Fruit fly (Drosophila melanogaster) whole organism, embryonic: ENCODE data around the gene Dhps.

Experiments
- C15 ChIP-seq: fragments of 200-800 bp; sonication (Bioruptor generic); IDR thresholded peaks from 3 replicates; pipeline ENCODE4 v1.3.6; 2022; ENCODE audit warnings: missing biosample characterization, missing genetic modification characterization
- CG10274 ChIP-seq: fragments of 200-800 bp; sonication (Bioruptor generic); optimal IDR thresholded peaks from 3 replicates; lab custom pipeline; 2017; ENCODE audit warnings: missing biosample characterization, mild to moderate bottlenecking, missing genetic modification characterization
- CG11247 ChIP-seq: fragments of 200-800 bp; sonication (Bioruptor generic); IDR thresholded peaks from 2 replicates; pipeline ENCODE4 v1.3.6; 2022; ENCODE audit warnings: missing biosample characterization, missing genetic modification characterization
- CG13287 ChIP-seq: fragments of 200-800 bp; sonication (Bioruptor generic); IDR thresholded peaks from 2 replicates; pipeline ENCODE4 v1.3.6; 2022; ENCODE audit warnings: missing biosample characterization, missing genetic modification characterization; ENCODE audit not compliant: partially characterized antibody
- CG1603 ChIP-seq: fragments of 200-800 bp; sonication (Bioruptor generic); optimal IDR thresholded peaks from 2 replicates; lab custom pipeline; 2019; ENCODE audit warnings: missing biosample characterization, mild to moderate bottlenecking, missing genetic modification characterization, moderate library complexity
- CG18764 ChIP-seq: fragments of 200-800 bp; sonication (Bioruptor generic); optimal IDR thresholded peaks from 3 replicates; lab custom pipeline; 2016; ENCODE audit warnings: missing biosample characterization, missing genetic modification characterization
- CG2889 ChIP-seq: fragments of 200-800 bp; sonication (Bioruptor generic); IDR thresholded peaks from 3 replicates; pipeline ENCODE4 v1.3.6; 2022; ENCODE audit warnings: missing biosample characterization, missing genetic modification characterization
- CG30431 ChIP-seq: fragments of 200-800 bp; sonication (Bioruptor generic); optimal IDR thresholded peaks from 2 replicates; lab custom pipeline; 2017; ENCODE audit warnings: missing biosample characterization, missing genetic modification characterization
- CG31365 ChIP-seq: fragments of 200-800 bp; sonication (Bioruptor generic); optimal IDR thresholded peaks from 2 replicates; lab custom pipeline; 2018; ENCODE audit warnings: missing biosample characterization, mild to moderate bottlenecking, missing genetic modification characterization
- CG34376 ChIP-seq: fragments of 200-800 bp; sonication (Bioruptor generic); optimal IDR thresholded peaks from 2 replicates; lab custom pipeline; 2018; ENCODE audit warnings: missing biosample characterization, mild to moderate bottlenecking, missing genetic modification characterization
- CG42726 ChIP-seq: fragments of 200-800 bp; sonication (Bioruptor generic); IDR thresholded peaks from 2 replicates; pipeline ENCODE4 v1.3.6; 2022; ENCODE audit warnings: missing biosample characterization, missing genetic modification characterization; ENCODE audit not compliant: partially characterized antibody
- CG4854 ChIP-seq: fragments of 200-800 bp; sonication (Bioruptor generic); optimal IDR thresholded peaks from 2 replicates; lab custom pipeline; 2016; ENCODE audit warnings: missing biosample characterization, missing genetic modification characterization, inconsistent platforms
- CG5245 ChIP-seq: fragments of 200-800 bp; sonication (Bioruptor generic); optimal IDR thresholded peaks from 3 replicates; lab custom pipeline; 2016; ENCODE audit warnings: missing biosample characterization, missing genetic modification characterization
- CG6791 ChIP-seq: fragments of 200-800 bp; sonication (Bioruptor generic); IDR thresholded peaks from 3 replicates; pipeline ENCODE4 v1.3.6; 2022; ENCODE audit warnings: missing biosample characterization, missing genetic modification characterization; ENCODE audit not compliant: partially characterized antibody
- CG6854 ChIP-seq: fragments of 200-800 bp; sonication (Bioruptor generic); optimal IDR thresholded peaks from 3 replicates; lab custom pipeline; 2017; ENCODE audit warnings: missing biosample characterization, mild to moderate bottlenecking, missing genetic modification characterization
- CG7963 ChIP-seq: fragments of 200-800 bp; sonication (Bioruptor generic); IDR thresholded peaks from 3 replicates; pipeline ENCODE4 v1.3.6; 2022; ENCODE audit warnings: missing biosample characterization, missing genetic modification characterization; ENCODE audit not compliant: partially characterized antibody
- CG8290 ChIP-seq, 3 experiments: fragments of 200-800 bp; sonication (Bioruptor generic); optimal IDR thresholded peaks; 2 replicates each; lab custom pipeline; 2016 to 2019; ENCODE audit warnings: missing biosample characterization in 3 of 3, missing genetic modification characterization in 3 of 3, mild to moderate bottlenecking in 2 of 3, moderate library complexity in 1 of 3
- Doc3 ChIP-seq: fragments of 200-800 bp; sonication (Bioruptor generic); IDR thresholded peaks from 3 replicates; pipeline ENCODE4 v1.3.6; 2022; ENCODE audit warnings: missing biosample characterization, missing genetic modification characterization; ENCODE audit not compliant: partially characterized antibody
- Dref ChIP-seq: fragments of 200-800 bp; sonication (Bioruptor generic); IDR thresholded peaks from 2 replicates; pipeline ENCODE4 v1.3.6; 2022; ENCODE audit warnings: missing biosample characterization, missing genetic modification characterization
- Elba2 ChIP-seq: fragments of 200-800 bp; sonication (Bioruptor generic); optimal IDR thresholded peaks from 3 replicates; lab custom pipeline; 2016; ENCODE audit warnings: missing biosample characterization, missing genetic modification characterization
- Fer3 ChIP-seq: fragments of 200-800 bp; sonication (Bioruptor generic); optimal IDR thresholded peaks from 2 replicates; lab custom pipeline; 2018; ENCODE audit warnings: missing biosample characterization, mild to moderate bottlenecking, missing genetic modification characterization, moderate library complexity
- HmgD ChIP-seq: fragments of 200-800 bp; sonication (Bioruptor generic); optimal IDR thresholded peaks from 3 replicates; lab custom pipeline; 2016; ENCODE audit warnings: missing biosample characterization, missing genetic modification characterization
- MESR4 ChIP-seq: fragments of 200-800 bp; sonication (Bioruptor generic); optimal IDR thresholded peaks from 2 replicates; lab custom pipeline; 2018; ENCODE audit warnings: missing biosample characterization, mild to moderate bottlenecking, missing genetic modification characterization, moderate library complexity
- Max ChIP-seq: fragments of 200-800 bp; sonication (Bioruptor generic); optimal IDR thresholded peaks from 2 replicates; lab custom pipeline; 2016; ENCODE audit warnings: missing biosample characterization, mild to moderate bottlenecking, missing genetic modification characterization
- Pdp1 ChIP-seq, 2 experiments: fragments of 200-800 bp; sonication (Bioruptor generic); optimal IDR thresholded peaks; 3 replicates each; lab custom pipeline; 2016; ENCODE audit warnings: missing biosample characterization in 2 of 2, missing genetic modification characterization in 2 of 2, mild to moderate bottlenecking in 1 of 2, moderate library complexity in 1 of 2
- Spps ChIP-seq: fragments of 200-800 bp; sonication (Bioruptor generic); optimal IDR thresholded peaks from 2 replicates; lab custom pipeline; 2018; ENCODE audit warnings: missing biosample characterization, mild to moderate bottlenecking, missing genetic modification characterization
- Sry-β ChIP-seq: fragments of 200-800 bp; sonication (Bioruptor generic); optimal IDR thresholded peaks from 2 replicates; lab custom pipeline; 2018; ENCODE audit warnings: missing biosample characterization, mild to moderate bottlenecking, missing genetic modification characterization, moderate library complexity
- Xrp1 ChIP-seq: fragments of 200-800 bp; sonication (Bioruptor generic); IDR thresholded peaks from 2 replicates; pipeline ENCODE4 v1.3.6; 2022; ENCODE audit warnings: missing biosample characterization, missing genetic modification characterization
- bcd ChIP-seq: fragments of 200-800 bp; sonication (Bioruptor generic); optimal IDR thresholded peaks from 2 replicates; lab custom pipeline; 2017; ENCODE audit warnings: missing biosample characterization, mild to moderate bottlenecking, missing genetic modification characterization
- chinmo ChIP-seq: fragments of 200-800 bp; sonication (Bioruptor generic); IDR thresholded peaks from 4 replicates; pipeline ENCODE4 v1.3.6; 2022; ENCODE audit warnings: missing biosample characterization, missing genetic modification characterization; ENCODE audit not compliant: partially characterized antibody
- crol ChIP-seq: fragments of 200-800 bp; sonication (Bioruptor generic); IDR thresholded peaks from 2 replicates; pipeline ENCODE4 v1.3.6; 2022; ENCODE audit warnings: missing biosample characterization, missing genetic modification characterization
- gcm2 ChIP-seq: fragments of 200-800 bp; sonication (Bioruptor generic); optimal IDR thresholded peaks from 2 replicates; lab custom pipeline; 2016; ENCODE audit warnings: missing biosample characterization, missing genetic modification characterization
- hbn ChIP-seq: fragments of 200-800 bp; sonication (Bioruptor generic); IDR thresholded peaks from 2 replicates; pipeline ENCODE4 v1.3.6; 2022; ENCODE audit warnings: missing biosample characterization, missing genetic modification characterization; ENCODE audit not compliant: partially characterized antibody
- her ChIP-seq: fragments of 200-800 bp; sonication (Bioruptor generic); optimal IDR thresholded peaks from 2 replicates; lab custom pipeline; 2016; ENCODE audit warnings: missing biosample characterization, missing genetic modification characterization
- ken ChIP-seq: fragments of 200-800 bp; sonication (Bioruptor generic); IDR thresholded peaks from 3 replicates; pipeline ENCODE4 v1.3.6; 2022; ENCODE audit warnings: missing biosample characterization, missing genetic modification characterization
- lbe ChIP-seq: fragments of 200-800 bp; sonication (Bioruptor generic); optimal IDR thresholded peaks from 2 replicates; lab custom pipeline; 2016; ENCODE audit warnings: missing biosample characterization, mild to moderate bottlenecking, missing genetic modification characterization
- nerfin-2 ChIP-seq: fragments of 200-800 bp; sonication (Bioruptor generic); IDR thresholded peaks from 2 replicates; pipeline ENCODE4 v1.3.6; 2022; ENCODE audit warnings: missing biosample characterization, missing genetic modification characterization; ENCODE audit not compliant: partially characterized antibody
- phol ChIP-seq: fragments of 200-800 bp; sonication (Bioruptor generic); optimal IDR thresholded peaks from 3 replicates; lab custom pipeline; 2018; ENCODE audit warnings: missing biosample characterization, mild to moderate bottlenecking, missing genetic modification characterization, moderate library complexity
- prd ChIP-seq, 3 experiments: fragments of >200 bp in 2 of 3; fragments of 200-800 bp in 1 of 3; sonication (Bioruptor generic) in 1 of 3; optimal IDR thresholded peaks in 2 of 3; IDR thresholded peaks in 1 of 3; 2 replicates in 2 of 3; 3 replicates in 1 of 3; pipeline versions ENCODE4 v1.3.6 to Lab custom; 2017 to 2022; ENCODE audit warnings: missing biosample characterization in 1 of 3, missing genetic modification characterization in 1 of 3
- pzg ChIP-seq: fragments of 200-800 bp; sonication (Bioruptor generic); optimal IDR thresholded peaks from 3 replicates; lab custom pipeline; 2018; ENCODE audit warnings: missing biosample characterization, mild to moderate bottlenecking, missing genetic modification characterization, moderate library complexity
- sens ChIP-seq: fragments of 200-800 bp; sonication (Bioruptor generic); peaks from one replicate; lab custom pipeline; 2016; ENCODE audit warnings: missing biosample characterization, missing genetic modification characterization
- sens-2 ChIP-seq: fragments of 200-800 bp; sonication (Bioruptor generic); IDR thresholded peaks from 2 replicates; pipeline ENCODE4 v1.3.6; 2022; ENCODE audit warnings: missing biosample characterization, missing genetic modification characterization
- sug ChIP-seq: fragments of 200-800 bp; optimal IDR thresholded peaks from 2 replicates; lab custom pipeline; 2019; ENCODE audit warnings: missing biosample characterization, mild to moderate bottlenecking, missing genetic modification characterization, moderate library complexity
- tll ChIP-seq, 2 experiments: fragments of 200-800 bp in 1 of 2; fragments of >200 bp in 1 of 2; sonication (Bioruptor generic) in 1 of 2; optimal IDR thresholded peaks; 2 replicates each; lab custom pipeline; 2017 to 2019; ENCODE audit warnings: missing biosample characterization in 2 of 2, missing genetic modification characterization in 2 of 2, mild to moderate bottlenecking in 1 of 2, moderate library complexity in 1 of 2
- toy ChIP-seq: fragments of 200-800 bp; sonication (Bioruptor generic); IDR thresholded peaks from 2 replicates; pipeline ENCODE4 v1.3.6; 2022; ENCODE audit warnings: missing biosample characterization, missing genetic modification characterization
- z ChIP-seq: fragments of 200-800 bp; sonication (Bioruptor generic); IDR thresholded peaks from 3 replicates; pipeline ENCODE4 v1.3.6; 2022; ENCODE audit warnings: missing biosample characterization, missing genetic modification characterization
- zf30C ChIP-seq: fragments of 200-800 bp; sonication (Bioruptor generic); optimal IDR thresholded peaks from 3 replicates; lab custom pipeline; 2018; ENCODE audit warnings: missing biosample characterization, mild to moderate bottlenecking, missing genetic modification characterization

The Dhps gene

dm6 chr3L:8180464-8181137, 17.4 kb upstream of the Dhps start, which contains the start of the genes mthl7 and Uxs (continued):
- TF ChIP-seq sens (GFP tag; lab: Kevin White, UChicago) (peak; percentile 81), CG34376 (peak; percentile 1), chinmo (GFP tag; lab: Robert Waterston, UW) (peak; percentile 72; the same call in 1 of the 4 replicates), CG6854 (no peak), CG5245 (GFP tag; lab: Kevin White, UChicago) (no peak), sens-2 (GFP tag; lab: Robert Waterston, UW) (no peak), CG30431 (no peak), nerfin-2 (no peak), her (no peak), ken (no peak), CG1603 (peak; percentile 47), CG42726 (GFP tag; lab: Robert Waterston, UW) (peak; percentile 36; the same call in 1 of the 2 replicates), tll (GFP tag; optimal IDR thresholded peaks at IDR 0.05; lab: Kevin White, UChicago) (no peak), CG6791 (no peak), Dref (GFP tag; lab: Robert Waterston, UW) (peak; percentile 47), phol (tag; lab: Kevin White, UChicago) (no peak), MESR4 (GFP tag; lab: Kevin White, UChicago) (peak; percentile 41), bcd (GFP tag; lab: Kevin White, UChicago) (no peak), Sry-β (GFP tag; lab: Kevin White, UChicago) (no peak), z (GFP tag; lab: Robert Waterston, UW) (no peak), CG4854 (no peak), CG7963 (GFP tag; lab: Robert Waterston, UW) (0 out of 3 replicates have a peak, but pooled peaks have one; percentile 29), CG18764 (GFP tag; lab: Kevin White, UChicago) (no peak), Pdp1 (GFP tag; optimal IDR thresholded peaks at IDR 0.05; lab: Kevin White, UChicago) (peak in 1 of 2 experiments; percentile 34), gcm2 (GFP tag; lab: Kevin White, UChicago) (no peak), zf30C (GFP tag; lab: Kevin White, UChicago) (no peak), Spps (tag; lab: Kevin White, UChicago) (no peak), Xrp1 (no peak), Doc3 (GFP tag; lab: Robert Waterston, UW) (0 out of 3 replicates have a peak, but pooled peaks have one; percentile 46), prd (optimal IDR thresholded peaks at IDR 0.05; lab: Kevin White, UChicago) (no peak), prd (GFP tag; IDR thresholded peaks at IDR 0.05; lab: Robert Waterston, UW) (no peak), pzg (GFP tag; lab: Kevin White, UChicago) (peak; percentile 70), CG8290 (GFP tag; optimal IDR thresholded peaks at IDR 0.05; lab: Kevin White, UChicago) (no peak), CG8290 (tag; optimal IDR thresholded peaks at IDR 0.05; lab: Kevin White, UChicago) (peak in 1 of 2 experiments; percentile 24), hbn (GFP tag; lab: Robert Waterston, UW) (peak; percentile 29; the same call in 1 of the 2 replicates), CG10274 (no peak), C15 (no peak), lbe (GFP tag; lab: Kevin White, UChicago) (no peak), HmgD (no peak), CG31365 (tag; lab: Kevin White, UChicago) (no peak), CG2889 (GFP tag; lab: Robert Waterston, UW) (no peak), CG11247 (GFP tag; lab: Robert Waterston, UW) (no peak), Elba2 (no peak), Max (GFP tag; lab: Kevin White, UChicago) (no peak), sug (peak; percentile 4), toy (no peak), crol (GFP tag; lab: Robert Waterston, UW) (no peak), Fer3 (tag; lab: Kevin White, UChicago) (no peak), CG13287 (GFP tag; lab: Robert Waterston, UW) (peak; percentile 67)
